Worm (Caenorhabditis elegans) whole organism, late embryonic: ENCODE measurements around the gene cyp-32A1.

Experiments
- K09A11.1 ChIP-seq: sonication (generic microtip); optimal IDR thresholded peaks from 2 replicates; lab custom pipeline; 2017; ENCODE audit warnings: antibody characterized with exemption, mild to moderate bottlenecking, missing genetic modification characterization, missing compliant biosample characterization; ENCODE audit not compliant: insufficient read depth
- T23F11.4 ChIP-seq: fragments of 200-800 bp; sonication (Bioruptor generic); optimal IDR thresholded peaks from 2 replicates; lab custom pipeline; 2018; ENCODE audit warnings: mild to moderate bottlenecking, missing genetic modification characterization, missing compliant biosample characterization
- ama-1 ChIP-seq: fragments of 150-350 bp; optimal IDR thresholded peaks from 2 replicates; lab custom pipeline; 2014
- ceh-18 ChIP-seq: sonication (generic microtip); optimal IDR thresholded peaks from 2 replicates; lab custom pipeline; 2016; ENCODE audit warnings: missing genetic modification characterization, missing compliant biosample characterization
- ceh-19 ChIP-seq: fragments of 200-800 bp; sonication (Bioruptor generic); optimal IDR thresholded peaks from 2 replicates; lab custom pipeline; 2018; ENCODE audit warnings: mild to moderate bottlenecking, missing genetic modification characterization, missing compliant biosample characterization
- ceh-24 ChIP-seq: sonication (generic microtip); optimal IDR thresholded peaks from 2 replicates; lab custom pipeline; 2016; ENCODE audit warnings: mild to moderate bottlenecking, missing genetic modification characterization, missing compliant biosample characterization
- ceh-30 ChIP-seq: fragments of 150-350 bp; optimal IDR thresholded peaks from 2 replicates; lab custom pipeline; 2014; ENCODE audit warnings: missing biosample characterization, missing genetic modification characterization
- ceh-31 ChIP-seq: sonication (generic microtip); optimal IDR thresholded peaks from 2 replicates; lab custom pipeline; 2016; ENCODE audit warnings: missing genetic modification characterization, missing compliant biosample characterization
- ceh-34 ChIP-seq: sonication (generic microtip); optimal IDR thresholded peaks from 2 replicates; lab custom pipeline; 2016; ENCODE audit warnings: mild to moderate bottlenecking, missing genetic modification characterization, missing compliant biosample characterization
- ceh-48 ChIP-seq: sonication (generic microtip); optimal IDR thresholded peaks from 2 replicates; lab custom pipeline; 2016; ENCODE audit warnings: missing genetic modification characterization, inconsistent platforms, missing compliant biosample characterization
- ceh-9 ChIP-seq: sonication (generic microtip); optimal IDR thresholded peaks from 2 replicates; lab custom pipeline; 2016; ENCODE audit warnings: mild to moderate bottlenecking, missing genetic modification characterization, inconsistent platforms, missing compliant biosample characterization
- dmd-4 ChIP-seq: sonication (generic microtip); optimal IDR thresholded peaks from 2 replicates; lab custom pipeline; 2016; ENCODE audit warnings: borderline replicate concordance, missing genetic modification characterization, missing compliant biosample characterization
- dve-1 ChIP-seq: sonication (generic microtip); optimal IDR thresholded peaks from 2 replicates; lab custom pipeline; 2017; ENCODE audit warnings: antibody characterized with exemption, mild to moderate bottlenecking, missing genetic modification characterization, missing compliant biosample characterization
- elt-2 ChIP-seq: sonication (generic microtip); optimal IDR thresholded peaks from 2 replicates; lab custom pipeline; 2016; ENCODE audit warnings: missing genetic modification reagents, missing genetic modification characterization, missing compliant biosample characterization
- ets-4 ChIP-seq: sonication (generic microtip); optimal IDR thresholded peaks from 2 replicates; lab custom pipeline; 2016; ENCODE audit warnings: missing genetic modification characterization, missing compliant biosample characterization
- fax-1 ChIP-seq: sonication (generic microtip); optimal IDR thresholded peaks from 2 replicates; lab custom pipeline; 2016; ENCODE audit warnings: missing genotype, missing genetic modification characterization, missing compliant biosample characterization
- fkh-10 ChIP-seq: fragments of 150-350 bp; optimal IDR thresholded peaks from 2 replicates; lab custom pipeline; 2014; ENCODE audit warnings: missing biosample characterization, missing genetic modification reagents, missing genetic modification characterization
- gmeb-2 ChIP-seq: sonication (generic microtip); optimal IDR thresholded peaks from 2 replicates; lab custom pipeline; 2016; ENCODE audit warnings: missing genetic modification characterization, inconsistent platforms, missing compliant biosample characterization
- hlh-15 ChIP-seq: sonication (generic microtip); optimal IDR thresholded peaks from 2 replicates; lab custom pipeline; 2016; ENCODE audit warnings: missing genetic modification characterization, missing compliant biosample characterization
- hlh-30 ChIP-seq: sonication (generic microtip); optimal IDR thresholded peaks from 2 replicates; lab custom pipeline; 2017; ENCODE audit warnings: antibody characterized with exemption, missing genetic modification characterization, missing compliant biosample characterization; ENCODE audit not compliant: insufficient read depth
- hlh-6 ChIP-seq: sonication (generic microtip); optimal IDR thresholded peaks from 2 replicates; lab custom pipeline; 2016; ENCODE audit warnings: missing genotype, missing genetic modification characterization, missing compliant biosample characterization
- lim-6 ChIP-seq: sonication (generic microtip); optimal IDR thresholded peaks from 2 replicates; lab custom pipeline; 2016; ENCODE audit warnings: missing genetic modification characterization, missing compliant biosample characterization
- madf-2 ChIP-seq: sonication (generic microtip); optimal IDR thresholded peaks from 2 replicates; lab custom pipeline; 2017; ENCODE audit warnings: missing genetic modification characterization, missing compliant biosample characterization
- mec-3 ChIP-seq: sonication (generic microtip); optimal IDR thresholded peaks from 2 replicates; lab custom pipeline; 2016; ENCODE audit warnings: borderline replicate concordance, missing genetic modification characterization, missing compliant biosample characterization
- nfya-1 ChIP-seq: sonication (generic microtip); optimal IDR thresholded peaks from 2 replicates; lab custom pipeline; 2017; ENCODE audit warnings: missing genetic modification characterization, mild to moderate bottlenecking, missing compliant biosample characterization, antibody characterized with exemption, moderate library complexity
- npax-4 ChIP-seq: sonication (generic microtip); optimal IDR thresholded peaks from 2 replicates; lab custom pipeline; 2016; ENCODE audit warnings: missing genetic modification characterization, missing compliant biosample characterization
- odd-2 ChIP-seq: sonication (generic microtip); optimal IDR thresholded peaks from 2 replicates; lab custom pipeline; 2017; ENCODE audit warnings: antibody characterized with exemption, mild to moderate bottlenecking, missing genetic modification characterization, missing compliant biosample characterization
- pat-9 ChIP-seq: fragments of 200-800 bp; sonication (Bioruptor generic); optimal IDR thresholded peaks from 2 replicates; lab custom pipeline; 2018; ENCODE audit warnings: mild to moderate bottlenecking, missing genetic modification characterization, moderate library complexity, missing compliant biosample characterization
- pax-1 ChIP-seq: fragments of 150-350 bp; optimal IDR thresholded peaks from 2 replicates; lab custom pipeline; 2014; ENCODE audit warnings: missing biosample characterization, missing genetic modification characterization
- pha-4 ChIP-seq: fragments of 150-350 bp; optimal IDR thresholded peaks from 2 replicates; lab custom pipeline; 2018; ENCODE audit warnings: missing biosample characterization, missing genetic modification reagents, missing genetic modification characterization
- pqm-1 ChIP-seq: sonication (generic microtip); optimal IDR thresholded peaks from 2 replicates; lab custom pipeline; 2016; ENCODE audit warnings: missing genetic modification characterization, missing compliant biosample characterization
- pros-1 ChIP-seq: fragments of 150-350 bp; optimal IDR thresholded peaks from 2 replicates; lab custom pipeline; 2014; ENCODE audit warnings: missing biosample characterization, missing genetic modification reagents, missing genetic modification characterization
- ref-2 ChIP-seq: sonication (generic microtip); optimal IDR thresholded peaks from 2 replicates; lab custom pipeline; 2016; ENCODE audit warnings: missing genetic modification characterization, missing compliant biosample characterization
- rnt-1 ChIP-seq: sonication (generic microtip); optimal IDR thresholded peaks from 2 replicates; lab custom pipeline; 2016; ENCODE audit warnings: missing genetic modification characterization, missing compliant biosample characterization
- sox-4 ChIP-seq: sonication (generic microtip); optimal IDR thresholded peaks from 2 replicates; lab custom pipeline; 2017; ENCODE audit warnings: mild to moderate bottlenecking, missing genetic modification characterization, inconsistent platforms, missing compliant biosample characterization
- syd-9 ChIP-seq: sonication (generic microtip); optimal IDR thresholded peaks from 2 replicates; lab custom pipeline; 2016; ENCODE audit warnings: mild to moderate bottlenecking, missing genetic modification characterization, moderate library complexity, missing compliant biosample characterization
- tbx-2 ChIP-seq: sonication (generic microtip); optimal IDR thresholded peaks from 2 replicates; lab custom pipeline; 2016; ENCODE audit warnings: missing genetic modification characterization, missing compliant biosample characterization
- tbx-7 ChIP-seq: sonication (generic microtip); optimal IDR thresholded peaks from 2 replicates; lab custom pipeline; 2016; ENCODE audit warnings: missing genotype, missing genetic modification characterization, missing compliant biosample characterization
- ttx-3 ChIP-seq: sonication (generic microtip); optimal IDR thresholded peaks from 2 replicates; lab custom pipeline; 2016; ENCODE audit warnings: missing genetic modification reagents, missing genetic modification characterization, missing compliant biosample characterization
- unc-3 ChIP-seq, 2 experiments: fragments of 200-800 bp in 1 of 2; sonication (Bioruptor generic) in 1 of 2; sonication (generic microtip) in 1 of 2; conservative IDR thresholded peaks in 1 of 2; optimal IDR thresholded peaks in 1 of 2; 2 replicates each; pipeline versions ENCODE4 v1.3.6 to Lab custom; 2016 to 2022; ENCODE audit warnings: missing compliant biosample characterization in 2 of 2, missing genetic modification characterization in 2 of 2, missing genetic modification reagents in 1 of 2
- unc-42 ChIP-seq: sonication (generic microtip); optimal IDR thresholded peaks from 2 replicates; lab custom pipeline; 2016; ENCODE audit warnings: missing genotype, missing genetic modification characterization, missing compliant biosample characterization
- unc-55 ChIP-seq: sonication (generic microtip); optimal IDR thresholded peaks from 2 replicates; lab custom pipeline; 2017; ENCODE audit warnings: missing biosample characterization, missing genetic modification reagents, missing genetic modification characterization
- unc-86 ChIP-seq: sonication (generic microtip); optimal IDR thresholded peaks from 2 replicates; lab custom pipeline; 2016; ENCODE audit warnings: missing genetic modification characterization, missing compliant biosample characterization
- ztf-16 ChIP-seq: sonication (generic microtip); optimal IDR thresholded peaks from 2 replicates; lab custom pipeline; 2017; ENCODE audit warnings: missing genetic modification characterization, missing compliant biosample characterization

The cyp-32A1 gene

ce11 chrV:7773647-7774046 lies 8.0 kb upstream of the cyp-32A1 start:
- no peak for TF ChIP-seq ceh-24 (tag; lab: Kevin White, UChicago)
- no peak for TF ChIP-seq ceh-19 (GFP tag; lab: Kevin White, UChicago)
- TF ChIP-seq lim-6 (tag; lab: Kevin White, UChicago) = no peak
- TF ChIP-seq pqm-1 (tag; lab: Kevin White, UChicago) = no peak
- no peak for TF ChIP-seq hlh-6 (tag; lab: Kevin White, UChicago)
- no peak for TF ChIP-seq pat-9 (tag; lab: Kevin White, UChicago)
- TF ChIP-seq ceh-48 (tag; lab: Kevin White, UChicago) = no peak
- TF ChIP-seq ceh-9 (tag; lab: Kevin White, UChicago) = no peak
- TF ChIP-seq fkh-10 (GFP tag; lab: Kevin White, UChicago) = no peak
- no peak for TF ChIP-seq ceh-30 (tag; lab: Kevin White, UChicago)
- TF ChIP-seq ceh-18 (tag; lab: Kevin White, UChicago) = no peak
- TF ChIP-seq ttx-3 (tag; lab: Kevin White, UChicago) = no peak
- TF ChIP-seq pha-4 (tag; lab: Kevin White, UChicago) = no peak
- no peak for TF ChIP-seq dmd-4 (tag; lab: Kevin White, UChicago)
- no peak for TF ChIP-seq hlh-15 (tag; lab: Kevin White, UChicago)
- TF ChIP-seq, all 69 proteins: peak for 0

ce11 chrV:7774143-7774595 lies 7.4 kb upstream of the cyp-32A1 start, which contains the start of gene grl-10:
grl-10 (plus strand) TSS chrV:7774545.
- TF ChIP-seq ceh-31 (tag; lab: Kevin White, UChicago) (no peak), pat-9 (tag; lab: Kevin White, UChicago) (no peak), ref-2 (peak; percentile 8), mec-3 (tag; lab: Kevin White, UChicago) (peak; percentile 15)

ce11 chrV:7775226-7775625 lies 6.4 kb upstream of the cyp-32A1 start:
- TF ChIP-seq rnt-1 (tag; lab: Kevin White, UChicago) (no peak), pha-4 (tag; lab: Kevin White, UChicago) (no peak), pax-1 (no peak), ama-1 (lab: Kevin White, UChicago) (no peak), odd-2 (no peak), tbx-2 (tag; lab: Kevin White, UChicago) (no peak), gmeb-2 (tag; lab: Kevin White, UChicago) (no peak), syd-9 (tag; lab: Kevin White, UChicago) (no peak), unc-55 (GFP tag; lab: Kevin White, UChicago) (no peak), npax-4 (tag; lab: Kevin White, UChicago) (no peak), ceh-9 (tag; lab: Kevin White, UChicago) (no peak), ceh-18 (tag; lab: Kevin White, UChicago) (no peak), K09A11.1 (no peak), sox-4 (tag; lab: Kevin White, UChicago) (no peak), pqm-1 (tag; lab: Kevin White, UChicago) (no peak)

ce11 chrV:7776029-7776628 lies 5.5 kb upstream of the cyp-32A1 start, which contains the start of the genes rpl-39 and rps-30:
rpl-39 (minus strand) TSS chrV:7776079.
rps-30 (plus strand) TSS chrV:7776578.
- TF ChIP-seq unc-3 (GFP tag; conservative IDR thresholded peaks at IDR 0.05; lab: Robert Waterston, UW) (no peak), unc-3 (tag; optimal IDR thresholded peaks at IDR 0.05; lab: Kevin White, UChicago) (peak; percentile 46), ceh-31 (tag; lab: Kevin White, UChicago) (peak; percentile 60), tbx-7 (tag; lab: Kevin White, UChicago) (no peak), madf-2 (tag; lab: Kevin White, UChicago) (peak; percentile 6), ztf-16 (tag; lab: Kevin White, UChicago) (peak; percentile 28), tbx-2 (tag; lab: Kevin White, UChicago) (peak; percentile 63), pat-9 (tag; lab: Kevin White, UChicago) (no peak), ets-4 (peak; percentile 16), nfya-1 (tag; lab: Kevin White, UChicago) (peak; percentile 83), elt-2 (peak; percentile 46), ceh-34 (tag; lab: Kevin White, UChicago) (peak; percentile 20), hlh-30 (tag; lab: Kevin White, UChicago) (no peak), fax-1 (tag; lab: Kevin White, UChicago) (no peak), ref-2 (peak; percentile 13), pax-1 (peak; percentile 54), dve-1 (tag; lab: Kevin White, UChicago) (peak; percentile 68), rnt-1 (tag; lab: Kevin White, UChicago) (peak; percentile 73), ceh-18 (tag; lab: Kevin White, UChicago) (peak; percentile 71), T23F11.4 (no peak), unc-86 (no peak), pros-1 (tag; lab: Kevin White, UChicago) (peak; percentile 53), unc-42 (peak; percentile 39), unc-55 (GFP tag; lab: Kevin White, UChicago) (peak; percentile 49), syd-9 (tag; lab: Kevin White, UChicago) (no peak)
